Fruit fly (Drosophila melanogaster): ENCODE data around the gene CG14607.

Gene CG14607

DNA sequence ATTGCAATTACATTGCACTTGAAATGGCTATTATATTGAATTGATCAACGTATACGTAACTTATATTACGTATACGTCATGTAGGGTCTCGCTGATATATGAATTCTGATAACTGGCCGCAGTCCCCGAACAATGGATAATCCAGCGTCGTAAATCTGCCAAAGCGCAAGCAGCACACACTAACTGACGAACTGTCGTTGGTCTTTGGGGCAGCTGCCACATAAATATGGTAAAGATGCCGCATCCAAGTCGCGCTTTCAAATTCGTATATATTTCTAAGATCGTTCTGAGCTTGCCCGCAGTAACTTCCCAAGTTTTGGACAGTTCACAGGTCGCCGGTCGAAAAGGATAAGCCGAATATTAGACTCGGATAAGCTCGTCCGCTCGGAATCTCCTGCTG, at the start of gene CG14607:
Gene CG14607, plus strand, starts transcription at position 301 of the 400 bp plus-strand sequence.
- TF ChIP-seq CG34367 (tag; optimal IDR thresholded peaks at IDR 0.05) (no peak), Pif1A (GFP tag; optimal IDR thresholded peaks at IDR 0.05) (no peak), CG15710 (tag; optimal IDR thresholded peaks at IDR 0.05) (no peak), fd96Ca (GFP tag; IDR thresholded peaks at IDR 0.05) (no peak), gl (tag; optimal IDR thresholded peaks at IDR 0.05) (no peak)

DNA sequence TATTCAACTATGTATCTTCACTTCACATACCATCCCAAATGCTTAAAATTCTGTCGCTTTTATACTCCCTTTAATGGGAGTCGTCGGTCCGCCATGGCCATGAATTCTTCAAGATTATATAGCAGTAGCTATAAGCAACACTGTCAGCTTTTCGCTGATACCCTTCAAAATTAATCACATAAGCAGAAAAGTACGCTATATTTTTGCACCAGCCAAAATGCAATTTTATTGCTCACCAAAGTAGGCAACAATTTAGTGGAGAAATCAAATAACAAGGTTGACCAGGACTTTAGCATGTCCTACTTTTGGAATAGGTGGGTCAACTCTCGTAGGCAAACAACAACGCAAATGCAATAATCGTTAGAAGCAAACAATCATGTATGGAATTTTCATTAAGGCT, 41.7 kb upstream of the CG14607 start:
- no peak for TF ChIP-seq Pif1A (GFP tag; optimal IDR thresholded peaks at IDR 0.05)
- TF ChIP-seq CG14655 (GFP tag; optimal IDR thresholded peaks at IDR 0.05): no peak
- TF ChIP-seq D1 (tag; optimal IDR thresholded peaks at IDR 0.05): peak; percentile 34

DNA sequence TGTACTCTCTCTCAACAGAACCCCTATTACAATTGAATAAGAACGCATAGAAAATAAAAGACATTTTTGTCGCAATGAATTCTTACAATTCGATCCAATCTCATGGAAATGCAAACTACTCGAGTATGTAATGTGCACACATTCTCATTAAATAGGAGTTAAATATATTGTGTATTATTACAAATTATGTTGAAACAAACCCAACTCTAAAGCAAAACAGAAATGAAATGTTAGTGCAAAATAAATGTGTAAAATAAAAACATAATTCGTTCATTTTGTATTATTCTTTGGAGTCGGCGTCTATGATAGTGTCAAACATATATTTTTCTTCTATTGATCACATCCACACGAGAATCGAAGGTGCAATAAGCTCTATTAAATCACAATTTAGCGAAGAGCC, 40.9 kb upstream of the CG14607 start, which contains the start of gene CG14609:
Gene CG14609, plus strand, starts transcription at position 301 of the 400 bp plus-strand sequence.
- TF ChIP-seq D1 (tag; optimal IDR thresholded peaks at IDR 0.05) (no peak), fd96Ca (GFP tag; IDR thresholded peaks at IDR 0.05) (no peak), CG9948 (tag; optimal IDR thresholded peaks at IDR 0.05) (no peak), CG13204 (GFP tag; optimal IDR thresholded peaks at IDR 0.05) (no peak), CG32121 (GFP tag; IDR thresholded peaks at IDR 0.05) (no peak)

DNA sequence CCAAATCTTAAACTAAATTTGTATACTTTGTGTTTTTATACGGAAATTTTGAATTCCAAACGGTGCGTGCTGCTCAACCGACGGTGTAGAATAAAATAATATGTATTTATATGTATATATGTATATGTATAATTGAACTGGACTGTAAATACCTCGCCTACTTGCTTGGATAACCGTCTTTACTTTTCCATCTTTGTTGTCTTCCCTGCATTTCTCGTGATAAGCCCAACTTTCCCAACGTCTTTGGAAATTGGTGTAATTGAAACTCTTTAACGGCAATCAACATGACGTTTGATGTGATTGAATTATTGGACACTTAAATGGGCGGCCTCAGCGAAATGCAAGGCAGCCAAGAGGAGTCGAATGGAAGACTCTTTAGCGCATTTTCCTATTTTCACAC, 33.2 kb upstream of the CG14607 start, which contains the start of gene CG1288:
Gene CG1288, minus strand, starts transcription at position 101 of the 400 bp plus-strand sequence.
- no peak for TF ChIP-seq CG14655 (GFP tag; optimal IDR thresholded peaks at IDR 0.05)
- TF ChIP-seq rn (GFP tag; IDR thresholded peaks at IDR 0.05): no peak
- no peak for TF ChIP-seq fd96Ca (GFP tag; IDR thresholded peaks at IDR 0.05)
- TF ChIP-seq CG15710 (tag; optimal IDR thresholded peaks at IDR 0.05): no peak
- TF ChIP-seq CG10348 (GFP tag; IDR thresholded peaks at IDR 0.05): no peak
- no peak for TF ChIP-seq Pif1B (GFP tag; optimal IDR thresholded peaks at IDR 0.05)
- no peak for TF ChIP-seq Snoo (tag; optimal IDR thresholded peaks at IDR 0.05)
- no peak for TF ChIP-seq CG17806 (tag; optimal IDR thresholded peaks at IDR 0.05)
- no peak for TF ChIP-seq EcR (GFP tag; optimal IDR thresholded peaks at IDR 0.05)
- no peak for TF ChIP-seq CG34367 (tag; optimal IDR thresholded peaks at IDR 0.05)

DNA sequence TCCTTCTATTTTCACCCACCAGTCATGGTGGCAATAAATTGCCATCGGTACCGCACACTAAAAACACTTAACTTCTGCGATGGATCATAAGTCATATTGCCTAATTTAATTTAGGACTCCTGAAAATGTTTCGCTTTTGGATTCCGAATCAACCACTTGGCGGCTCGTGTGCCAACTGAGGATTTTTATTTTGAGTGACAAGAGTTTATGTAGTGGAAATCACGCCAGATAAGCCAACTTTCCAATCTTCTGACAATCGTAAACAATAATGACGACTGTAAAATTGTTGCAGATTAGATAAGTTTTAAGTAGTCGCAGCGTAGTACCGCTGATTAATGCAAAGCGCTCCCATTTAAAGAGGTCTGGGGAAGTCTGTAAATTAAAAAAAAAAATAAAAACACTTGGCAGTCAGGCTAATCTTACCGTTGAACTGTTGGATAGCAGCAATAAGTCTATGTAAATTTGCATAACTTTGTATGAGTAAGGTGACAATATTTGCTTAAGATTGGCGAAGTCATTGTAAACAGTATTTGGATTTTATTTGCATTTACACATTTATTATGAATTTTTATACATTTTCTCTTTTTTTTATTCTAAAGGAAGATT, 24.5 kb upstream of the CG14607 start, which contains the start of gene CG14606:
Gene CG14606, minus strand, starts transcription at position 160 of the 606 bp plus-strand sequence.
- no peak for TF ChIP-seq CG15710 (tag; optimal IDR thresholded peaks at IDR 0.05)
- TF ChIP-seq CG12605 (GFP tag; IDR thresholded peaks at IDR 0.05): no peak
- no peak for TF ChIP-seq Ets98B (GFP tag; IDR thresholded peaks at IDR 0.05)
- no peak for TF ChIP-seq CG8159 (tag; optimal IDR thresholded peaks at IDR 0.05)
- TF ChIP-seq gl (tag; optimal IDR thresholded peaks at IDR 0.05): no peak
- TF ChIP-seq Snoo (tag; optimal IDR thresholded peaks at IDR 0.05): no peak
- TF ChIP-seq CG13204 (GFP tag; optimal IDR thresholded peaks at IDR 0.05): no peak
- TF ChIP-seq CG17806 (tag; optimal IDR thresholded peaks at IDR 0.05): no peak

DNA sequence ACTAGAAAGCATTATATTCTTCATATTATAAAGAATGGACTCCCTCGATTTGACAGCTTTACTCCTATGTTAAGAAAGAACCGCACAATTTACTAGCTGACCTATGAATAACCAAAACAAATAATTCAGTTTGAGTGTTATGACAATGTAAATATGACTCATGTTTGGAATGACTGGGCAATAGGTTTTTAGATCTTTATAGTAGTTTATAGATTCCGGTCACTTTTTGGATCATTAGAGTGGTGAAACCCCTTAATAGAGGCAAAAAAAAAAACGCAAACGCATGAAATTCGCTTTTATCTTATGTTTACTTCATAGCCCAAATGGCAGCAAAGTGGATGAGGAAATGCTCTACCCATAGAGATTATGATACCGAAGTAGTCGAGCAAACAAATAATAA, 22.0 kb upstream of the CG14607 start, which contains the start of gene CG14605:
Gene CG14605, minus strand, starts transcription at position 101 of the 400 bp plus-strand sequence.
- TF ChIP-seq Snoo (tag; optimal IDR thresholded peaks at IDR 0.05) (no peak), CG13204 (GFP tag; optimal IDR thresholded peaks at IDR 0.05) (no peak), Pif1B (GFP tag; optimal IDR thresholded peaks at IDR 0.05) (no peak), CG17806 (tag; optimal IDR thresholded peaks at IDR 0.05) (no peak), EcR (GFP tag; optimal IDR thresholded peaks at IDR 0.05) (no peak), Pif1A (GFP tag; optimal IDR thresholded peaks at IDR 0.05) (no peak)

DNA sequence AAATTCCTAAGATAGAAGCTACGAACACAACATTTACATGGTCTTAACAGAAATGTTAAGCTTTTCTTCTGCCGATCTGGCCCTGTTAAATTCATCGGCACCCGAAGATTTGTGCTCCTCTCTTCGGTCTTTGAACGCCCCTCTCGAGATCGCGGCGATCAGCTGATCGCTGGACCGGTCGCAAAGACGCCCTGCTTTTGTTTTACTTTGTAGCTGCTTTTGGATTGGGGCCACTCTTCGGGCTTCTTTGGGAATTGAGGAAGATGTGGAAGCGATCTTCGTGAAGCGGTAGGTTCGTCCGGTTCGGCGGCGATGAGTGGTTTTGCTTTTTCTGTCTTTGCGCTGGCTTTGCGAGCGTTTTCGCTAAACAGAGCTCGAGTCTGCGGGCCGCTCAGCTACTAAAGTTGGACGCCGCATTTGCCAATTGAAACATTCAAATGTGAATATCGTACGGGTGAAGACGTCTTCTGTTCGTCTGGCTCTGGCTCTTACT, 17.5 kb upstream of the CG14607 start, which contains the start of gene thw:
Gene thw, plus strand, starts transcription at position 443 of the 493 bp plus-strand sequence.
- peak; percentile 90 for TF ChIP-seq CG13204 (GFP tag; optimal IDR thresholded peaks at IDR 0.05)
- TF ChIP-seq CG8159 (tag; optimal IDR thresholded peaks at IDR 0.05): no peak

DNA sequence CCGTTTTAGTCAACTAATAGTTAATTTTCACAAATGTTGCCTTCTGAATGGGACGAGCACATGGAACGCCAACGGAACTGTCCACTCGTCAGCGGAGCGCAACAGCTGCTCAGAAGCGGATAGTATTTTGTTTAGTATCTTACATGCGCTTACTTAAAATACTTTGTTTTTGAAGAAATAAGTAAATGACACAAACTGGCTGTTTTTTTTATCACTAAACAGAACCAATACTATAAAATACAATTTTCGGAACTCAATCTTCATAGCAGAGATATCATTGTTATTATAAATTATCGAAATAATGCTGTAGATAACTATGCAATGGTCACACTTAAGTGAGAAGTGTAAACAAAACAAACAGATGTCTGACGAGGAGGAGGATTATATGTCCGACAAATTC, 5.3 kb downstream of the CG14607 start, which contains the start of the genes Noc3 and CG10053:
Gene Noc3, minus strand, starts transcription at position 81 of the 400 bp plus-strand sequence.
Gene CG10053, plus strand, starts transcription at position 202 of the 400 bp plus-strand sequence.
- TF ChIP-seq CG12605 (GFP tag; IDR thresholded peaks at IDR 0.05) (no peak), CG8301 (tag; optimal IDR thresholded peaks at IDR 0.05) (no peak), CG17806 (tag; optimal IDR thresholded peaks at IDR 0.05) (no peak), D1 (tag; optimal IDR thresholded peaks at IDR 0.05) (no peak), CG13204 (GFP tag; optimal IDR thresholded peaks at IDR 0.05) (no peak), CG32121 (GFP tag; IDR thresholded peaks at IDR 0.05) (no peak), fd96Ca (GFP tag; IDR thresholded peaks at IDR 0.05) (no peak), CG15710 (tag; optimal IDR thresholded peaks at IDR 0.05) (no peak), rn (GFP tag; IDR thresholded peaks at IDR 0.05) (no peak), CG8159 (tag; optimal IDR thresholded peaks at IDR 0.05) (no peak), Pif1B (GFP tag; optimal IDR thresholded peaks at IDR 0.05) (no peak)

All from whole organism, pupa.